Fruit fly (Drosophila melanogaster) whole organism, larva: ENCODE data around the gene eIF3i.

Experiments
- noc ChIP-seq: fragments of 200-800 bp; sonication (Bioruptor generic); optimal IDR thresholded peaks from 3 replicates; lab custom pipeline; 2019; ENCODE audit warnings: missing biosample characterization, mild to moderate bottlenecking, missing genetic modification characterization, moderate library complexity

eIF3i gene

dm6 chr2L:4955094-4955823, 12.3 kb downstream of the eIF3i start, which contains the start of the genes Jon25Bi and Marcal1:
Gene Jon25Bi (minus strand): TSS chr2L:4955144.
Gene Marcal1 (plus strand): TSS chr2L:4955509.
- TF ChIP-seq noc (tag; lab: Kevin White, UChicago), result no peak

DNA sequence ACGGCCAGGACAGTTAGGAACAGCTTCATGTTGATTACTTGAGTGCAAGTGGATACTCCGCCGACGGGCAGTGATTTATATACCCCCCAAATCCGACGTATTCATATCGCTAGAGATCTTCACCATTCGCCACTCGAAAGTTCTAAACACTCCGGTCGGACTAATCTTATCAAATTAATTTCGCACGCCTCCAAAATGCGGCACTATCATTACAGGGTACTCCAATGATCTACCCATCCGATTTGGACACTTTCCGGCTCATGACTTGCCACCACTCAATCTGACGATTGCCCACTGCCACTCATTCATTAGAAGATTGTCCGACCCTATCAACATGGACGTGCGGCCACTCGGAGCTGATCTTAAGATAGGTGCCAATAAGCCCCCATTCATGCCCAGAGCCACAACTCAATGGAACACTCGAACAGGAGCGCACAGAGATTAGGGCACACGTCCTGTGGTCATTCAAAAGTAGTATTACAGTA, 14.4 kb downstream of the eIF3i start, which contains the start of gene Jon25Bii:
TSS of gene Jon25Bii (minus strand) at position 51 of the 485 bp plus-strand sequence.
- no peak for TF ChIP-seq noc (tag; lab: Kevin White, UChicago)

DNA sequence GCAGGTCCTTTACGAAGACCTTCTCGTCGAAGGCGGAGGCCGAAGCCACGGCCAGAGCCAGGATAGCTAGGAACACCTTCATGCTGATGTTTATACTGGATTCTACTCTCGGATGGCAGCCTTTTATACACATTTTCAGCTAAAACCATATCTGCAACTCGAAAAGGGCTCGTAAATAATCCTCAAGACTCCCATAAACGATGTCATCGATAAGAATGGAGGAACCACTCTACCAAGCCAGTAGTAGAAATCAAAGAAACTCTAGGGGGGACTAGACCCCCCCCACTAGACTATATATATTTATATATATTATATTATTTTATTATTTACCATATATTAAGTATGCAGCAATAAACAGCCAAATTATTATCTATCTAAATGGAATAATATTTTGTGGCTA, 16.9 kb downstream of the eIF3i start, which contains the start of gene Jon25Biii:
TSS of gene Jon25Biii (minus strand) at position 101 of the 400 bp plus-strand sequence.
- TF ChIP-seq noc (tag; lab: Kevin White, UChicago), result peak; percentile 28

DNA sequence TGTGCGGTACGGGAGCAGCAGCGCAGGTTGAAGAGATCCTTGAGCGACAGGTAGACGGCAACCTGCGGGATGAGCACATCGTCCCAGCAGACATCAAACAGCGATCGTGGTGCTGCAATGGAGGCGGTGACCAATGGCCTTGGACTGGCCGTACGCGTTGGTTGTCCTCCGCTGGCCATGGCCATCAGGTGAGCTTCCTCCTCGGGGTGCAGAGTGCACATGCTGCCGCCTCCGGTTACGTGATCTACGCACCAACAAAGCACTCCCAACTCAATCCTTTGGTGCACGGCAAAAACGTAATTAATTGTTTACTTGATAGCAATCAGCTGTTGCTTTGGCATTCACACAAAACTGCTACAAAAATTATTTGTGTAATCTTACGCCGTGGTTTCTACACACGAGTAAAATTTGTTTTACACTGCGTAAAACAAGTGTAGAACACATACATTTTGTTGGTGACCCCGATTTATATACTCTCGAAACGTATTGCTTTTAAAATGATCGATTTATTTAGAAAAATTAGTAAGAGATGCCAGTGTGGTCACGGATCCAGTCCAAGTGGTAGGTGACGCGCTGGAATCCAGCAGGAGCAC, 18.0 kb downstream of the eIF3i start, which contains the start of gene jet:
TSS of gene jet (minus strand) at position 332 of the 593 bp plus-strand sequence.
- TF ChIP-seq noc (tag; lab: Kevin White, UChicago), result no peak

DNA sequence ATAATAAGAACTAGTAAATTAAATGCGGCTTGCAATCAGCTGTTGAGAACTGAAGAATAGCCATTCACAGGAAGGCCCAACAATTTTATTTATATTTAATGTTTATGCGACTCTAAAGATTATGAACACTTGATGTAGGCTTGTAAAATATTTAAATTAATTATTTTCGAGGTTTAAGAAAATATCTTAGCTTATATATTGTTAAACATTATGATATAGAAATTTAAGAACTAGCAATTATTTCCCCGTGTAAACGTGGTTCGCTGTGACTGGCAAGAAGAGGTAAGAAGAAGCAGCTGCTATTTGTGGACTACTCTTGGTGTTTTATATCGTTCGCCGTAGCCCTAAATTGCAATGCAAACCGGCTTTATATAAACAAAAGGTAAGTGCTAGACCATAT, 22.3 kb downstream of the eIF3i start, which contains the start of the genes mRpL24 and betaggt-I:
TSS of gene mRpL24 (minus strand) at position 62 of the 400 bp plus-strand sequence.
TSS of gene betaggt-I (plus strand) at position 280 of the 400 bp plus-strand sequence.
- TF ChIP-seq noc (tag; lab: Kevin White, UChicago), result peak; percentile 97

- TF ChIP-seq noc (tag; lab: Kevin White, UChicago), result no peak
These were observed 25.2 kb downstream of the eIF3i start, which contains the start of gene synr for dm6 chr2L:4942257-4942792. Gene synr (plus strand): TSS chr2L:4942742.

- TF ChIP-seq noc (tag; lab: Kevin White, UChicago), result no peak
These were observed 30.5 kb downstream of the eIF3i start, which contains the start of gene Sgs1 for dm6 chr2L:4937060-4937459. Gene Sgs1 (plus strand): TSS chr2L:4937409.

- TF ChIP-seq noc (tag; lab: Kevin White, UChicago), result no peak
These were observed 31.2 kb downstream of the eIF3i start, which contains the start of gene hoe2 for dm6 chr2L:4936325-4936869. Gene hoe2 (minus strand): TSS chr2L:4936450.

DNA sequence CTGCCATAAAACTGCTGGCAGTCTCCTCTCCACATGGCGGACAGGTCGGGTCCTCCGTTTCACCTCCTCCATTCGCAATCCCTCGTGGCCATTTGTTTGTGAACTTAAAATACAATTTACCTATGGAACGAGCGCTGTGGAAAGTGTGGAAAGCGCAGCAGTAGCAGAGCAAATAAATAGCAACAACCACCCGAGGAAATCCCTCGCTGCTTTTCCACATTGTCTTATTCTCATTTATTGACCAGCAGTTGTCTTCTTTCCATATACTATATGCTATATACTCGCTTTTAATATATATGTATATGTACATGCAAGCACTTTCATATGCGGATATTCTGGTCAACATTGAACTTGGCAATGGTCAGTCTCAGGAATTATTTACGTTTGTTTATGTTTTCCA, 35.3 kb downstream of the eIF3i start, which contains the start of gene hoe1:
TSS of gene hoe1 (minus strand) at position 101 of the 400 bp plus-strand sequence.
- no peak for TF ChIP-seq noc (tag; lab: Kevin White, UChicago)

- no peak for TF ChIP-seq noc (tag; lab: Kevin White, UChicago)
These were observed 37.0 kb downstream of the eIF3i start for dm6 chr2L:4930541-4930940.

DNA sequence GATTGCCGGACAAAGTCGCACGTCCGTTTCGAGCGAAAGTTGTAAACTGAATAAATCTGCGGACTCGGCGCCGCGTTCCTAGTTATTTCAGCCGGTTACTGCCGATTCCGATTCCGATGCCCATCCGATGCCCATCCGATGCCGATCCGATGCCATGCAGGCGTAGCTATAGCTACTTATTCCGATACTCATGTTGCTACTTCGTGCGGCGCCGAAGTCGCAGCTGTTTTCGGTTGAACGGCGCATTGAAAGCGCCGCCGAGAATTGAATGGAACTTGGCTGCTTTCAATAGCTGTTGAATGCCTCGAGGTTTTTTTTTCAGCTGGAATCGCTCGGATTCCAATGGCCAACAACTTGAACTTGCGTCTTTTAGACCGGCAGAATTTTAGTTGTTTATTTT, 39.2 kb downstream of the eIF3i start:
- no peak for TF ChIP-seq noc (tag; lab: Kevin White, UChicago)

dm6 chr2L:4916738-4917137, 50.8 kb downstream of the eIF3i start:
- no peak for TF ChIP-seq noc (tag; lab: Kevin White, UChicago)
